Fruit fly (Drosophila melanogaster) whole organism, embryonic: ENCODE results near the gene GramD1B.

Source experiments
- CG11504 ChIP-seq: fragments of 200-800 bp; sonication (Bioruptor generic); optimal IDR thresholded peaks from 3 replicates; lab custom pipeline; 2019; ENCODE audit warnings: missing biosample characterization, mild to moderate bottlenecking, missing genetic modification characterization, moderate library complexity
- CG11696 ChIP-seq: fragments of 200-800 bp; sonication (Bioruptor generic); IDR thresholded peaks from 2 replicates; pipeline ENCODE4 v1.3.6; 2022; ENCODE audit warnings: missing biosample characterization, missing genetic modification characterization
- CG12104 ChIP-seq: fragments of 200-800 bp; sonication (Bioruptor generic); optimal IDR thresholded peaks from 3 replicates; lab custom pipeline; 2016; ENCODE audit warnings: missing biosample characterization, missing genetic modification characterization
- CG1233 ChIP-seq: fragments of 200-800 bp; sonication (Bioruptor generic); optimal IDR thresholded peaks from 4 replicates; lab custom pipeline; 2018; ENCODE audit warnings: missing biosample characterization, mild to moderate bottlenecking, missing genetic modification characterization
- CG12391 ChIP-seq: fragments of 200-800 bp; sonication (Bioruptor generic); optimal IDR thresholded peaks from 3 replicates; lab custom pipeline; 2018; ENCODE audit warnings: missing biosample characterization, mild to moderate bottlenecking, missing genetic modification characterization, moderate library complexity
- CG12942 ChIP-seq: fragments of 200-800 bp; sonication (Bioruptor generic); optimal IDR thresholded peaks from 3 replicates; lab custom pipeline; 2016; ENCODE audit warnings: missing biosample characterization, missing genetic modification characterization
- CG13775 ChIP-seq: fragments of 200-800 bp; sonication (Bioruptor generic); optimal IDR thresholded peaks from 3 replicates; lab custom pipeline; 2017; ENCODE audit warnings: missing biosample characterization, mild to moderate bottlenecking, missing genetic modification characterization
- CG14860 ChIP-seq: fragments of 200-800 bp; sonication (Bioruptor generic); IDR thresholded peaks from 3 replicates; pipeline ENCODE4 v1.3.6; 2022; ENCODE audit warnings: missing biosample characterization, missing genetic modification characterization; ENCODE audit not compliant: partially characterized antibody
- CG2116 ChIP-seq: fragments of 200-800 bp; sonication (Bioruptor generic); optimal IDR thresholded peaks from 3 replicates; lab custom pipeline; 2018; ENCODE audit warnings: missing biosample characterization, mild to moderate bottlenecking, missing genetic modification characterization
- CG2120 ChIP-seq: fragments of 200-800 bp; sonication (Bioruptor generic); optimal IDR thresholded peaks from 3 replicates; lab custom pipeline; 2016; ENCODE audit warnings: missing biosample characterization, missing genetic modification characterization
- CG3281 ChIP-seq: fragments of 200-800 bp; sonication (Bioruptor generic); optimal IDR thresholded peaks from 3 replicates; lab custom pipeline; 2017; ENCODE audit warnings: missing biosample characterization, mild to moderate bottlenecking, missing genetic modification characterization
- CG3407 ChIP-seq: fragments of 200-800 bp; sonication (Bioruptor generic); optimal IDR thresholded peaks from 2 replicates; lab custom pipeline; 2018; ENCODE audit warnings: missing biosample characterization, mild to moderate bottlenecking, missing genetic modification characterization
- CG34224 ChIP-seq: fragments of 200-800 bp; sonication (Bioruptor generic); IDR thresholded peaks from 3 replicates; pipeline ENCODE4 v1.3.6; 2022; ENCODE audit warnings: missing biosample characterization, missing genetic modification characterization; ENCODE audit not compliant: partially characterized antibody
- CG34376 ChIP-seq: fragments of 200-800 bp; sonication (Bioruptor generic); optimal IDR thresholded peaks from 2 replicates; lab custom pipeline; 2018; ENCODE audit warnings: missing biosample characterization, mild to moderate bottlenecking, missing genetic modification characterization
- CG3838 ChIP-seq: fragments of 200-800 bp; sonication (Bioruptor generic); optimal IDR thresholded peaks from 3 replicates; lab custom pipeline; 2016; ENCODE audit warnings: missing biosample characterization, missing genetic modification characterization
- CG3847 ChIP-seq: fragments of 200-800 bp; sonication (Bioruptor generic); IDR thresholded peaks from 2 replicates; pipeline ENCODE4 v1.3.6; 2022; ENCODE audit warnings: missing biosample characterization, missing genetic modification characterization
- CG7271 ChIP-seq: fragments of 200-800 bp; sonication (Bioruptor generic); optimal IDR thresholded peaks from 2 replicates; lab custom pipeline; 2018; ENCODE audit warnings: missing biosample characterization, mild to moderate bottlenecking, missing genetic modification characterization, moderate library complexity
- CG9609 ChIP-seq: fragments of 200-800 bp; sonication (Bioruptor generic); optimal IDR thresholded peaks from 3 replicates; lab custom pipeline; 2016; ENCODE audit warnings: missing biosample characterization, missing genetic modification characterization
- Dek ChIP-seq: fragments of 200-800 bp; sonication (Bioruptor generic); optimal IDR thresholded peaks from 3 replicates; lab custom pipeline; 2019; ENCODE audit warnings: missing biosample characterization, mild to moderate bottlenecking, missing genetic modification characterization, moderate library complexity
- Doc2 ChIP-seq: fragments of 200-800 bp; sonication (Bioruptor generic); IDR thresholded peaks from 2 replicates; pipeline ENCODE4 v1.3.6; 2022; ENCODE audit warnings: missing biosample characterization, missing genetic modification characterization
- HLH3B ChIP-seq: fragments of 200-800 bp; sonication (Bioruptor generic); IDR thresholded peaks from 2 replicates; pipeline ENCODE4 v1.3.6; 2022; ENCODE audit warnings: missing biosample characterization, missing genetic modification characterization
- Jarid2 ChIP-seq: fragments of 200-800 bp; sonication (Bioruptor generic); optimal IDR thresholded peaks from 3 replicates; lab custom pipeline; 2017; ENCODE audit warnings: mild to moderate bottlenecking, missing biosample characterization, missing genetic modification reagents, missing genetic modification characterization
- Max ChIP-seq: fragments of 200-800 bp; sonication (Bioruptor generic); optimal IDR thresholded peaks from 2 replicates; lab custom pipeline; 2016; ENCODE audit warnings: missing biosample characterization, mild to moderate bottlenecking, missing genetic modification characterization
- NfI ChIP-seq: fragments of 200-800 bp; sonication (Bioruptor generic); optimal IDR thresholded peaks from 3 replicates; lab custom pipeline; 2018; ENCODE audit warnings: missing biosample characterization, mild to moderate bottlenecking, missing genetic modification characterization, moderate library complexity
- Sox102F ChIP-seq: fragments of 200-800 bp; sonication (Bioruptor generic); optimal IDR thresholded peaks from 2 replicates; lab custom pipeline; 2018; ENCODE audit warnings: missing biosample characterization, mild to moderate bottlenecking, missing genetic modification characterization, moderate library complexity
- ab ChIP-seq: fragments of 200-800 bp; sonication (Bioruptor generic); optimal IDR thresholded peaks from 2 replicates; lab custom pipeline; 2016; ENCODE audit warnings: missing biosample characterization, missing genetic modification characterization
- aop ChIP-seq: fragments of 200-800 bp; sonication (Bioruptor generic); IDR thresholded peaks from 2 replicates; pipeline ENCODE4 v1.3.6; 2022; ENCODE audit warnings: missing biosample characterization, missing genetic modification characterization
- cg ChIP-seq: fragments of 200-800 bp; sonication (Bioruptor generic); optimal IDR thresholded peaks from 3 replicates; lab custom pipeline; 2019; ENCODE audit warnings: missing biosample characterization, mild to moderate bottlenecking, missing genetic modification characterization, moderate library complexity
- dan ChIP-seq: fragments of 200-800 bp; sonication (Bioruptor generic); IDR thresholded peaks from 2 replicates; pipeline ENCODE4 v1.3.6; 2022; ENCODE audit warnings: missing biosample characterization, missing genetic modification characterization
- danr ChIP-seq: fragments of 200-800 bp; sonication (Bioruptor generic); IDR thresholded peaks from 2 replicates; pipeline ENCODE4 v1.3.6; 2022; ENCODE audit warnings: missing biosample characterization, missing genetic modification characterization
- dm ChIP-seq: fragments of 200-800 bp; sonication (Bioruptor generic); optimal IDR thresholded peaks from 3 replicates; lab custom pipeline; 2016; ENCODE audit warnings: missing biosample characterization, missing genetic modification characterization
- eyg ChIP-seq: fragments of 200-800 bp; sonication (Bioruptor generic); optimal IDR thresholded peaks from 3 replicates; lab custom pipeline; 2016; ENCODE audit warnings: missing biosample characterization, missing genetic modification characterization
- gem ChIP-seq: fragments of 200-800 bp; sonication (Bioruptor generic); optimal IDR thresholded peaks from 2 replicates; lab custom pipeline; 2019; ENCODE audit warnings: missing biosample characterization, mild to moderate bottlenecking, missing genetic modification characterization, moderate library complexity
- nau ChIP-seq: fragments of 200-800 bp; sonication (Bioruptor generic); optimal IDR thresholded peaks from 3 replicates; lab custom pipeline; 2017; ENCODE audit warnings: missing biosample characterization, mild to moderate bottlenecking, missing genetic modification characterization, missing genetic modification reagents
- pb ChIP-seq: fragments of 200-800 bp; sonication (Bioruptor generic); optimal IDR thresholded peaks from 3 replicates; lab custom pipeline; 2016; ENCODE audit warnings: missing biosample characterization, missing genetic modification characterization
- pho ChIP-seq: fragments of 200-800 bp; sonication (Bioruptor generic); optimal IDR thresholded peaks from 2 replicates; lab custom pipeline; 2016; ENCODE audit warnings: missing biosample characterization, missing genetic modification characterization
- repo ChIP-seq: fragments of 200-800 bp; sonication (Bioruptor generic); optimal IDR thresholded peaks from 2 replicates; lab custom pipeline; 2016; ENCODE audit warnings: missing biosample characterization, missing genetic modification characterization
- stc ChIP-seq: fragments of 200-800 bp; sonication (Bioruptor generic); IDR thresholded peaks from 2 replicates; pipeline ENCODE4 v1.3.6; 2022; ENCODE audit warnings: missing biosample characterization, missing genetic modification characterization
- tx ChIP-seq: fragments of 200-800 bp; sonication (Bioruptor generic); optimal IDR thresholded peaks from 2 replicates; lab custom pipeline; 2016; ENCODE audit warnings: missing biosample characterization, missing genetic modification characterization
- z ChIP-seq: fragments of 200-800 bp; sonication (Bioruptor generic); IDR thresholded peaks from 3 replicates; pipeline ENCODE4 v1.3.6; 2022; ENCODE audit warnings: missing biosample characterization, missing genetic modification characterization

GramD1B gene

DNA sequence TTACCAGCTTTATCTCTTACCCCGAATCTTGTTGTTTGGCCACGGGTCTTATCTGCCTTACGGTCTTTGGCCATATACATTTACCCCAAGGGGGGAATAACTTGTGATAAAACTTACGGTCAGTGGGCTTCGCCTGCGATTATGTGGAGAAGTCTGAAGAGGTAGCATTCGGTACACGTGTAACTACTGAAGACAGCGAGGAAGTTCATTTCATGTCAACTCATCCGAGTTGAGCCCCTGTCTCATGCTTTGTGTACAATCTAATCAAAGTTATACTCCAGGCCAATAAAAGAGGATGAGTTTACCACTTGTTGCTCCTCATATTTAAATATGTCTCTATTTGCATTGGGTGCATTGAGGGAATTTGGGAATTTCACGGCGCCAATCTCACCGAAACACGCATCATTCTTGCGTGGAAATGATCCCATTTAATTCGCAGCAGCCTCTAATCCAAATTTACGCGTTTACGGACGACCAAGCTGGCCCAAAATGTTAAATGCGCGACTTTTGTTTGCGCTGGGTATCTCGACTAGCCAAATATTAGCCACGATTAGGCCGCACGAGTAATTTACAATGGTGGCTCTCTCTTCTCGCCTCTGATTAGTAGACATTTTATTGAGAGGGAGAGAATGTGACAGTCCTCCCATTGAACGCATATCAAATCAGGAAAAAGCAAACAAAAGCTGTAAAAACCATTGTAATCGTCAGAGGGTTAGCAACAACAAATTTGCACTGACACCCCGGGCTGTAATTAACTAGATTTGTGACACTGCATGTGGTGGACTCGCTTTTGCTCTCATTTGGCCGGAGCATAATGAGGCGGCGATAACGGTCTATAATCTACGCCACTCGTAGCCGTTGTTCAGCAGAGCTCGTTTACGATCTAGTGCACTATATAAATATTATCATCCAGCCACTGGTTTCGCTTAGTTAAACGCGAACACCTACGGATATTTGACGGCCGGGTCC is 49.6 kb downstream of the GramD1B start, which contains the start of gene CG33281 (continued):
- no peak for TF ChIP-seq CG13775 (GFP tag; lab: Kevin White, UChicago)
- peak; percentile 48 for TF ChIP-seq CG1233 (GFP tag; lab: Kevin White, UChicago)
- no peak for TF ChIP-seq Sox102F (GFP tag; lab: Kevin White, UChicago)
- TF ChIP-seq CG12391 (tag; lab: Kevin White, UChicago): no peak
- TF ChIP-seq CG3281 (GFP tag; lab: Kevin White, UChicago): peak; percentile 79
- no peak for TF ChIP-seq nau
- TF ChIP-seq aop: no peak
- no peak for TF ChIP-seq repo (GFP tag; lab: Kevin White, UChicago)
- no peak for TF ChIP-seq Max (GFP tag; lab: Kevin White, UChicago)
- TF ChIP-seq CG3847 (GFP tag; lab: Robert Waterston, UW): no peak
- no peak for TF ChIP-seq CG14860 (GFP tag; lab: Robert Waterston, UW)
- no peak for TF ChIP-seq CG11504 (tag; lab: Kevin White, UChicago)
- no peak for TF ChIP-seq pho
- no peak for TF ChIP-seq gem
- TF ChIP-seq danr (GFP tag; lab: Robert Waterston, UW): no peak
- TF ChIP-seq ab (GFP tag; lab: Kevin White, UChicago): no peak
- no peak for TF ChIP-seq cg (GFP tag; lab: Kevin White, UChicago)
- no peak for TF ChIP-seq pb
- TF ChIP-seq eyg (GFP tag; lab: Kevin White, UChicago): no peak
- TF ChIP-seq CG7271 (tag; lab: Kevin White, UChicago): no peak
- TF ChIP-seq z (GFP tag; lab: Robert Waterston, UW): no peak
- peak; percentile 43 for TF ChIP-seq CG34376
- TF ChIP-seq CG2120: no peak
- TF ChIP-seq CG12942 (GFP tag; lab: Kevin White, UChicago): no peak
- TF ChIP-seq tx (GFP tag; lab: Kevin White, UChicago): no peak
- no peak for TF ChIP-seq dm (GFP tag; lab: Kevin White, UChicago)
- no peak for TF ChIP-seq CG34224 (GFP tag; lab: Robert Waterston, UW)
- TF ChIP-seq CG3838: no peak
- TF ChIP-seq CG2116 (GFP tag; lab: Kevin White, UChicago): no peak
- TF ChIP-seq CG9609 (GFP tag; lab: Kevin White, UChicago): no peak
- no peak for TF ChIP-seq Doc2 (GFP tag; lab: Robert Waterston, UW)
- no peak for TF ChIP-seq HLH3B (GFP tag; lab: Robert Waterston, UW)
- TF ChIP-seq CG12104: no peak
- TF ChIP-seq Dek: no peak
- no peak for TF ChIP-seq CG11696 (GFP tag; lab: Robert Waterston, UW)
- TF ChIP-seq Jarid2 (GFP tag; lab: Kevin White, UChicago): peak; percentile 9
- no peak for TF ChIP-seq stc
- no peak for TF ChIP-seq NfI
- TF ChIP-seq CG3407 (GFP tag; lab: Kevin White, UChicago): no peak
- no peak for TF ChIP-seq dan
- TF ChIP-seq, all 482 proteins: peak for 45
